Worm (Caenorhabditis elegans): Measurements from ENCODE around the gene T28C6.7.

- TF ChIP-seq fkh-10 (GFP tag; optimal IDR thresholded peaks at IDR 0.05) (no peak), mdl-1 (tag; optimal IDR thresholded peaks at IDR 0.05) (no peak), mml-1 (tag; optimal IDR thresholded peaks at IDR 0.05) (no peak), hmg-11 (tag; optimal IDR thresholded peaks at IDR 0.05) (no peak), fos-1 (tag; optimal IDR thresholded peaks at IDR 0.05) (no peak), pha-4 (tag; optimal IDR thresholded peaks at IDR 0.05) (no peak), nhr-11 (tag; optimal IDR thresholded peaks at IDR 0.05) (no peak), sea-2 (GFP tag; optimal IDR thresholded peaks at IDR 0.05) (no peak), lin-15B (tag; optimal IDR thresholded peaks at IDR 0.05) (no peak), nhr-237 (tag; optimal IDR thresholded peaks at IDR 0.05) (no peak), lin-39 (tag; optimal IDR thresholded peaks at IDR 0.05) (no peak), unc-62 (GFP tag; optimal IDR thresholded peaks at IDR 0.05) (no peak), egl-27 (tag; optimal IDR thresholded peaks at IDR 0.05) (no peak), zag-1 (tag; optimal IDR thresholded peaks at IDR 0.05) (no peak)
These were observed 23.2 kb downstream of the T28C6.7 start for ce11 chrIV:8850807-8851206.
